Fruit fly (Drosophila melanogaster) whole organism, embryonic: Measurements from ENCODE around the gene CG9630.

ENCODE experiments used
- CG10147 ChIP-seq: fragments of 200-800 bp; sonication (Bioruptor generic); optimal IDR thresholded peaks from 2 replicates; lab custom pipeline; 2019; ENCODE audit warnings: missing biosample characterization, mild to moderate bottlenecking, missing genetic modification characterization, moderate library complexity
- CG11504 ChIP-seq: fragments of 200-800 bp; sonication (Bioruptor generic); optimal IDR thresholded peaks from 3 replicates; lab custom pipeline; 2019; ENCODE audit warnings: missing biosample characterization, mild to moderate bottlenecking, missing genetic modification characterization, moderate library complexity
- CG12071 ChIP-seq: fragments of 200-800 bp; sonication (Bioruptor generic); optimal IDR thresholded peaks from 3 replicates; lab custom pipeline; 2018; ENCODE audit warnings: missing biosample characterization, mild to moderate bottlenecking, missing genetic modification characterization
- CG12219 ChIP-seq: fragments of 200-800 bp; sonication (Bioruptor generic); optimal IDR thresholded peaks from 3 replicates; lab custom pipeline; 2018; ENCODE audit warnings: missing biosample characterization, mild to moderate bottlenecking, missing genetic modification characterization
- CG1233 ChIP-seq: fragments of 200-800 bp; sonication (Bioruptor generic); optimal IDR thresholded peaks from 4 replicates; lab custom pipeline; 2018; ENCODE audit warnings: missing biosample characterization, mild to moderate bottlenecking, missing genetic modification characterization
- CG13424 ChIP-seq: fragments of 200-800 bp; sonication (Bioruptor generic); optimal IDR thresholded peaks from 2 replicates; lab custom pipeline; 2019; ENCODE audit warnings: missing biosample characterization, mild to moderate bottlenecking, missing genetic modification characterization, moderate library complexity
- CG14441 ChIP-seq: fragments of 200-800 bp; sonication (Bioruptor generic); IDR thresholded peaks from 2 replicates; pipeline ENCODE4 v1.3.6; 2022; ENCODE audit warnings: missing biosample characterization, missing genetic modification characterization
- CG14860 ChIP-seq: fragments of 200-800 bp; sonication (Bioruptor generic); IDR thresholded peaks from 3 replicates; pipeline ENCODE4 v1.3.6; 2022; ENCODE audit warnings: missing biosample characterization, missing genetic modification characterization; ENCODE audit not compliant: partially characterized antibody
- CG17385 ChIP-seq: fragments of 200-800 bp; sonication (Bioruptor generic); optimal IDR thresholded peaks from 3 replicates; lab custom pipeline; 2018; ENCODE audit warnings: missing biosample characterization, mild to moderate bottlenecking, missing genetic modification characterization
- CG18262 ChIP-seq: fragments of 200-800 bp; optimal IDR thresholded peaks from 3 replicates; lab custom pipeline; 2019; ENCODE audit warnings: missing biosample characterization, mild to moderate bottlenecking, missing genetic modification characterization, moderate library complexity
- CG18599 ChIP-seq: fragments of 200-800 bp; sonication (Bioruptor generic); optimal IDR thresholded peaks from 3 replicates; lab custom pipeline; 2017; ENCODE audit warnings: missing biosample characterization, missing genetic modification characterization, mild to moderate bottlenecking, moderate library complexity, missing genetic modification reagents
- CG2120 ChIP-seq: fragments of 200-800 bp; sonication (Bioruptor generic); optimal IDR thresholded peaks from 3 replicates; lab custom pipeline; 2016; ENCODE audit warnings: missing biosample characterization, missing genetic modification characterization
- CG2678 ChIP-seq: fragments of 200-800 bp; sonication (Bioruptor generic); optimal IDR thresholded peaks from 3 replicates; lab custom pipeline; 2019; ENCODE audit warnings: missing biosample characterization, mild to moderate bottlenecking, missing genetic modification characterization, moderate library complexity
- CG2712 ChIP-seq: fragments of 200-800 bp; optimal IDR thresholded peaks from 3 replicates; lab custom pipeline; 2019; ENCODE audit warnings: missing biosample characterization, mild to moderate bottlenecking, missing genetic modification characterization, moderate library complexity
- CG32532 ChIP-seq: fragments of 200-800 bp; sonication (Bioruptor generic); IDR thresholded peaks from 2 replicates; pipeline ENCODE4 v1.3.6; 2022; ENCODE audit warnings: missing biosample characterization, missing genetic modification characterization
- CG3281 ChIP-seq: fragments of 200-800 bp; sonication (Bioruptor generic); optimal IDR thresholded peaks from 3 replicates; lab custom pipeline; 2017; ENCODE audit warnings: missing biosample characterization, mild to moderate bottlenecking, missing genetic modification characterization
- CG6854 ChIP-seq: fragments of 200-800 bp; sonication (Bioruptor generic); optimal IDR thresholded peaks from 3 replicates; lab custom pipeline; 2017; ENCODE audit warnings: missing biosample characterization, mild to moderate bottlenecking, missing genetic modification characterization
- CG7357 ChIP-seq: fragments of 200-800 bp; sonication (Bioruptor generic); IDR thresholded peaks from 3 replicates; pipeline ENCODE4 v1.3.6; 2022; ENCODE audit warnings: missing biosample characterization, missing genetic modification characterization
- CG7556 ChIP-seq: fragments of 200-800 bp; sonication (Bioruptor generic); optimal IDR thresholded peaks from 2 replicates; lab custom pipeline; 2017; ENCODE audit warnings: missing biosample characterization, mild to moderate bottlenecking, missing genetic modification characterization
- CG8290 ChIP-seq, 3 experiments: fragments of 200-800 bp; sonication (Bioruptor generic); optimal IDR thresholded peaks; 2 replicates each; lab custom pipeline; 2016 to 2019; ENCODE audit warnings: missing biosample characterization in 3 of 3, missing genetic modification characterization in 3 of 3, mild to moderate bottlenecking in 2 of 3, moderate library complexity in 1 of 3
- CG9727 ChIP-seq: fragments of 200-800 bp; sonication (Bioruptor generic); optimal IDR thresholded peaks from 3 replicates; lab custom pipeline; 2017; ENCODE audit warnings: missing biosample characterization, mild to moderate bottlenecking, missing genetic modification characterization
- CG9932 ChIP-seq: fragments of 200-800 bp; sonication (Bioruptor generic); IDR thresholded peaks from 2 replicates; pipeline ENCODE4 v1.3.6; 2022; ENCODE audit warnings: missing biosample characterization, missing genetic modification characterization
- CoRest ChIP-seq: fragments of 200-800 bp; sonication (Bioruptor generic); optimal IDR thresholded peaks from 3 replicates; lab custom pipeline; 2018; ENCODE audit warnings: missing biosample characterization, mild to moderate bottlenecking, missing genetic modification characterization, moderate library complexity
- Deaf1 ChIP-seq: fragments of 200-800 bp; optimal IDR thresholded peaks from 3 replicates; lab custom pipeline; 2019; ENCODE audit warnings: missing biosample characterization, mild to moderate bottlenecking, missing genetic modification characterization, moderate library complexity
- Ets65A ChIP-seq: fragments of 200-800 bp; sonication (Bioruptor generic); peaks from one replicate; lab custom pipeline; 2016; ENCODE audit warnings: missing biosample characterization, missing genetic modification characterization
- Fer1 ChIP-seq: fragments of 200-800 bp; sonication (Bioruptor generic); optimal IDR thresholded peaks from 2 replicates; lab custom pipeline; 2017; ENCODE audit warnings: missing biosample characterization, mild to moderate bottlenecking, missing genetic modification characterization
- Fer3 ChIP-seq: fragments of 200-800 bp; sonication (Bioruptor generic); optimal IDR thresholded peaks from 2 replicates; lab custom pipeline; 2018; ENCODE audit warnings: missing biosample characterization, mild to moderate bottlenecking, missing genetic modification characterization, moderate library complexity
- H15 ChIP-seq: fragments of 200-800 bp; sonication (Bioruptor generic); IDR thresholded peaks from 3 replicates; pipeline ENCODE4 v1.3.6; 2022; ENCODE audit warnings: missing biosample characterization, missing genetic modification characterization
- HHEX ChIP-seq: fragments of 200-800 bp; sonication (Bioruptor generic); optimal IDR thresholded peaks from 3 replicates; lab custom pipeline; 2017; ENCODE audit warnings: missing biosample characterization, mild to moderate bottlenecking, missing genetic modification characterization, missing genetic modification reagents
- Hmr ChIP-seq: fragments of 200-800 bp; sonication (Bioruptor generic); optimal IDR thresholded peaks from 3 replicates; lab custom pipeline; 2017; ENCODE audit warnings: mild to moderate bottlenecking, missing biosample characterization, missing genetic modification reagents, missing genetic modification characterization
- Hr39 ChIP-seq: fragments of >200 bp; optimal IDR thresholded peaks from 2 replicates; lab custom pipeline; 2017
- Meics ChIP-seq: fragments of 200-800 bp; sonication (Bioruptor generic); optimal IDR thresholded peaks from 2 replicates; lab custom pipeline; 2017; ENCODE audit warnings: missing biosample characterization, mild to moderate bottlenecking, missing genetic modification characterization
- Pdp1 ChIP-seq, 2 experiments: fragments of 200-800 bp; sonication (Bioruptor generic); optimal IDR thresholded peaks; 3 replicates each; lab custom pipeline; 2016; ENCODE audit warnings: missing biosample characterization in 2 of 2, missing genetic modification characterization in 2 of 2, mild to moderate bottlenecking in 1 of 2, moderate library complexity in 1 of 2
- Xbp1 ChIP-seq: fragments of 200-800 bp; sonication (Bioruptor generic); optimal IDR thresholded peaks from 3 replicates; lab custom pipeline; 2016; ENCODE audit warnings: missing biosample characterization, mild to moderate bottlenecking, missing genetic modification characterization
- bsh ChIP-seq, 2 experiments: fragments of 200-800 bp; sonication (Bioruptor generic); optimal IDR thresholded peaks; 2 replicates each; lab custom pipeline; 2017 to 2018; ENCODE audit warnings: mild to moderate bottlenecking in 2 of 2, missing biosample characterization in 2 of 2, missing genetic modification characterization in 2 of 2, moderate library complexity in 1 of 2
- caup ChIP-seq: fragments of 200-800 bp; sonication (Bioruptor generic); optimal IDR thresholded peaks from 3 replicates; lab custom pipeline; 2017; ENCODE audit warnings: missing biosample characterization, mild to moderate bottlenecking, missing genetic modification characterization, moderate library complexity; ENCODE audit not compliant: severe bottlenecking
- dmrt99B ChIP-seq: fragments of 200-800 bp; sonication (Bioruptor generic); optimal IDR thresholded peaks from 2 replicates; lab custom pipeline; 2018; ENCODE audit warnings: missing biosample characterization, mild to moderate bottlenecking, missing genetic modification characterization, moderate library complexity
- dysf ChIP-seq: fragments of 200-800 bp; sonication (Bioruptor generic); IDR thresholded peaks from 3 replicates; pipeline ENCODE4 v1.3.6; 2022; ENCODE audit warnings: missing biosample characterization, missing genetic modification characterization
- grau ChIP-seq: fragments of 200-800 bp; optimal IDR thresholded peaks from 3 replicates; lab custom pipeline; 2019; ENCODE audit warnings: missing biosample characterization, mild to moderate bottlenecking, missing genetic modification characterization, moderate library complexity
- gsb ChIP-seq: fragments of 200-800 bp; sonication (Bioruptor generic); IDR thresholded peaks from 2 replicates; pipeline ENCODE4 v1.3.6; 2022; ENCODE audit warnings: missing biosample characterization, missing genetic modification characterization
- lab ChIP-seq: fragments of 200-800 bp; sonication (Bioruptor generic); optimal IDR thresholded peaks from 3 replicates; lab custom pipeline; 2017; ENCODE audit warnings: missing biosample characterization, missing genetic modification characterization, mild to moderate bottlenecking, moderate library complexity, missing genetic modification reagents
- lilli ChIP-seq: fragments of 200-800 bp; sonication (Bioruptor generic); optimal IDR thresholded peaks from 3 replicates; lab custom pipeline; 2016; ENCODE audit warnings: missing biosample characterization, missing genetic modification characterization
- odd ChIP-seq: fragments of 200-800 bp; sonication (Bioruptor generic); optimal IDR thresholded peaks from 2 replicates; lab custom pipeline; 2017; ENCODE audit warnings: missing biosample characterization, mild to moderate bottlenecking, missing genetic modification characterization
- org-1 ChIP-seq: fragments of 200-800 bp; sonication (Bioruptor generic); optimal IDR thresholded peaks from 2 replicates; lab custom pipeline; 2017; ENCODE audit warnings: missing biosample characterization, missing genetic modification characterization
- phol ChIP-seq: fragments of 200-800 bp; sonication (Bioruptor generic); optimal IDR thresholded peaks from 3 replicates; lab custom pipeline; 2018; ENCODE audit warnings: missing biosample characterization, mild to moderate bottlenecking, missing genetic modification characterization, moderate library complexity
- ro ChIP-seq: fragments of 200-800 bp; sonication (Bioruptor generic); IDR thresholded peaks from 2 replicates; pipeline ENCODE4 v1.3.6; 2022; ENCODE audit warnings: missing biosample characterization, missing genetic modification characterization
- seq ChIP-seq: fragments of 200-800 bp; sonication (Bioruptor generic); IDR thresholded peaks from 2 replicates; pipeline ENCODE4 v1.3.6; 2022; ENCODE audit warnings: missing biosample characterization, missing genetic modification characterization
- unpg ChIP-seq: fragments of 200-800 bp; sonication (Bioruptor generic); optimal IDR thresholded peaks from 3 replicates; lab custom pipeline; 2018; ENCODE audit warnings: missing biosample characterization, mild to moderate bottlenecking, missing genetic modification characterization, moderate library complexity
- zfh2 ChIP-seq: fragments of 200-800 bp; sonication (Bioruptor generic); optimal IDR thresholded peaks from 2 replicates; lab custom pipeline; 2016; ENCODE audit warnings: missing biosample characterization, missing genetic modification characterization

Gene CG9630

DNA sequence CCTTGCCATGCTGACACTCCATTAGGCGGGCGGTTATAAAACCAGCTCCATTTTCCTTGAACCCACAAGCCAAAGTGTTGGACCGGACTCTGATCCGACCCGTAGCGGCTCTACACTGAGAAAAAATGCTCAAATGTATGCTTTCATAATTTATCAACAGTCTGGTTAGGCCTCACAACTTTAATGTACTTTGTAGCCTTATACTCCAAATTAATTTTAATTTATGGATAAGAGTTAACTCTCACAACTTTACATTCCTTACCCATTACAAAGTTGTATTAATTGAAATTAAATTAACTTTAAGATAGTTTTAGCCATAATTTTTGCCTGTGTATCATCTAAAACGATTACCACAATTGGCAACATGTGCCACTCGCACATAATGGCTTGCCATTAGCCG lies 13.7 kb downstream of the CG9630 start (continued):
- peak; percentile 45 for TF ChIP-seq CG3281 (GFP tag; lab: Kevin White, UChicago)
- TF ChIP-seq CG1233 (GFP tag; lab: Kevin White, UChicago) = peak; percentile 27
- TF ChIP-seq unpg (GFP tag; lab: Kevin White, UChicago) = peak; percentile 53
- TF ChIP-seq CG7556 (GFP tag; lab: Kevin White, UChicago) = peak; percentile 31
- peak; percentile 44 for TF ChIP-seq dmrt99B
- peak; percentile 4 for TF ChIP-seq Deaf1 (tag; lab: Kevin White, UChicago)
- peak; percentile 6 for TF ChIP-seq CG18262 (tag; lab: Kevin White, UChicago)
- TF ChIP-seq CG32532 (GFP tag; lab: Robert Waterston, UW) = peak; percentile 23; the same call in 1 of the 2 replicates
- TF ChIP-seq H15 (GFP tag; lab: Robert Waterston, UW) = no peak
- TF ChIP-seq CG18599 (GFP tag; lab: Kevin White, UChicago) = peak; percentile 38
- peak; percentile 22 for TF ChIP-seq CG12071 (GFP tag; lab: Kevin White, UChicago)
- peak; percentile 51 for TF ChIP-seq Meics (GFP tag; lab: Kevin White, UChicago)
- peak; percentile 33 for TF ChIP-seq Fer3 (tag; lab: Kevin White, UChicago)
- peak; percentile 45 for TF ChIP-seq Fer1 (GFP tag; lab: Kevin White, UChicago)
- peak; percentile 26 for TF ChIP-seq CG13424
- TF ChIP-seq Hmr (GFP tag; lab: Kevin White, UChicago) = peak; percentile 58
- TF ChIP-seq HHEX (GFP tag; lab: Kevin White, UChicago) = peak; percentile 36
- TF ChIP-seq odd (GFP tag; lab: Kevin White, UChicago) = no peak
- peak; percentile 43 for TF ChIP-seq CoRest (tag; lab: Kevin White, UChicago)
- TF ChIP-seq CG11504 (tag; lab: Kevin White, UChicago) = peak; percentile 59
- TF ChIP-seq ro (GFP tag; lab: Robert Waterston, UW) = no peak
- TF ChIP-seq dysf (GFP tag; lab: Robert Waterston, UW) = peak; percentile 53; the same call in 2 of the 3 replicates
- peak; percentile 26 for TF ChIP-seq CG10147 (GFP tag; lab: Kevin White, UChicago)
- no peak for TF ChIP-seq seq (GFP tag; lab: Robert Waterston, UW)
- TF ChIP-seq CG2678 = peak; percentile 61
- TF ChIP-seq CG6854 = peak; percentile 4
- 0 out of 3 replicates have a peak, but pooled peaks have one; percentile 31 for TF ChIP-seq CG7357
- TF ChIP-seq CG8290 (GFP tag; optimal IDR thresholded peaks at IDR 0.05; lab: Kevin White, UChicago) = no peak
- TF ChIP-seq CG8290 (tag; optimal IDR thresholded peaks at IDR 0.05; lab: Kevin White, UChicago) = peak in 1 of 2 experiments; percentile 13
- TF ChIP-seq caup (GFP tag; lab: Kevin White, UChicago) = peak; percentile 31
- TF ChIP-seq gsb (GFP tag; lab: Robert Waterston, UW) = peak; percentile 37; the same call in 1 of the 2 replicates
- peak; percentile 45; the same call in 1 of the 2 replicates for TF ChIP-seq CG14441 (GFP tag; lab: Robert Waterston, UW)
- TF ChIP-seq Xbp1 (GFP tag; lab: Kevin White, UChicago) = peak; percentile 9
- TF ChIP-seq phol (tag; lab: Kevin White, UChicago) = peak; percentile 33
- peak in 1 of 2 experiments; percentile 21 for TF ChIP-seq Pdp1 (GFP tag; optimal IDR thresholded peaks at IDR 0.05; lab: Kevin White, UChicago)
- TF ChIP-seq CG2712 (tag; lab: Kevin White, UChicago) = peak; percentile 12
- peak; percentile 54 for TF ChIP-seq lab (GFP tag; lab: Kevin White, UChicago)
- peak; percentile 23 for TF ChIP-seq CG9727 (GFP tag; lab: Kevin White, UChicago)
- TF ChIP-seq CG12219 = peak; percentile 39
- no peak for TF ChIP-seq Hr39 (lab: Kevin White, UChicago)
- TF ChIP-seq zfh2 (GFP tag; lab: Kevin White, UChicago) = peak; percentile 21
- TF ChIP-seq grau (tag; lab: Kevin White, UChicago) = peak; percentile 54
- TF ChIP-seq org-1 (GFP tag; lab: Kevin White, UChicago) = peak; percentile 11
- no peak for TF ChIP-seq CG14860 (GFP tag; lab: Robert Waterston, UW)
- TF ChIP-seq CG2120 = peak; percentile 61
- peak; percentile 25 for TF ChIP-seq lilli (GFP tag; lab: Kevin White, UChicago)
- peak in 1 of 2 experiments; percentile 9 for TF ChIP-seq bsh (GFP tag; optimal IDR thresholded peaks at IDR 0.05; lab: Kevin White, UChicago)
- peak; percentile 17; the same call in 1 of the 2 replicates for TF ChIP-seq CG9932
- TF ChIP-seq CG17385 (GFP tag; lab: Kevin White, UChicago) = peak; percentile 25
- TF ChIP-seq Ets65A (GFP tag; lab: Kevin White, UChicago) = peak; percentile 86
